Worm (Caenorhabditis elegans): ENCODE data around the gene M151.3.

M151.3 gene

DNA sequence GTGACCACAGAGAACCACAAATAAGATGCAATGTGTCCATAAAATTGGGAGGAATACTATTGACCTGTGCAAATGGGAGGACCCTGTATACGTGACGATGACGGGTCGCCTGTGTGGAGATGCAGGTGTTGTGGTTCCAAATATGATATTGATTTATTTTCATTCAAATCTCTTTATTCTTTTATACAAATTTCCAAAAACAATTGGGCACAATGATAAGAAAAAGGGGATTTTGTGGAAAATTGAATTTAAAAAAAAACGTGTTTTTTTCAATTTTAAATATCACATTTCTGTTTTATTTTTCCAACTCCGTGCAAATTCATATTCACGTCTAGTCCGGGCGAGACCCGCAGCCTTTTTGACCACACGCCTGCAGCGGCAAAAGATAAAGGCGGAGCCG is 48.2 kb downstream of the M151.3 start, which contains the start of gene F19B10.2:
TSS of gene F19B10.2 (plus strand) at position 301 of the 400 bp plus-strand sequence.
- TF ChIP-seq ceh-82 (tag; optimal IDR thresholded peaks at IDR 0.05) (no peak), nhr-25 (tag; optimal IDR thresholded peaks at IDR 0.05) (no peak), elt-1 (tag; optimal IDR thresholded peaks at IDR 0.05) (no peak), Y55F3AM.14 (GFP tag; optimal IDR thresholded peaks at IDR 0.05) (no peak)

Data from whole organism, L2 larva.